Fruit fly (Drosophila melanogaster): ENCODE results near the gene ND-B14.5A.
A peak's percentile ranks its signal among the peaks of the same experiment; 100 is the strongest.

Gene ND-B14.5A

dm6 chrX:2141854-2142216, 30.5 kb upstream of the ND-B14.5A start (continued):
- TF ChIP-seq cwo (GFP tag; optimal IDR thresholded peaks at IDR 0.05) (peak; percentile 50), HHEX (GFP tag; optimal IDR thresholded peaks at IDR 0.05) (peak; percentile 57), Dll (GFP tag; IDR thresholded peaks at IDR 0.05; ENCODE audit: partially characterized antibody) (no peak), kay (GFP tag; optimal IDR thresholded peaks at IDR 0.05) (peak; percentile 16), fru (optimal IDR thresholded peaks at IDR 0.05) (no peak), CG11560 (tag; IDR thresholded peaks at IDR 0.05) (no peak), ranshi (GFP tag; IDR thresholded peaks at IDR 0.05) (peak; percentile 22; the same call in 1 of the 2 replicates), CG10462 (GFP tag; optimal IDR thresholded peaks at IDR 0.05) (no peak), CG6689 (GFP tag; IDR thresholded peaks at IDR 0.05) (peak; percentile 43), Jarid2 (GFP tag; optimal IDR thresholded peaks at IDR 0.05) (no peak), ci (GFP tag; IDR thresholded peaks at IDR 0.05) (peak; percentile 80), CG2678 (tag; optimal IDR thresholded peaks at IDR 0.05) (peak; percentile 68), CG5245 (GFP tag; optimal IDR thresholded peaks at IDR 0.05) (no peak), rib (GFP tag; IDR thresholded peaks at IDR 0.05) (no peak), exex (tag; optimal IDR thresholded peaks at IDR 0.05) (peak; percentile 4), oc (tag; optimal IDR thresholded peaks at IDR 0.05) (no peak), CG18476 (GFP tag; optimal IDR thresholded peaks at IDR 0.05) (no peak), CG17328 (GFP tag; IDR thresholded peaks at IDR 0.05) (no peak), CG12299 (tag; optimal IDR thresholded peaks at IDR 0.05) (no peak), Drgx (GFP tag; IDR thresholded peaks at IDR 0.05) (peak; percentile 51; the same call in 1 of the 2 replicates), CG2120 (GFP tag; optimal IDR thresholded peaks at IDR 0.05) (peak; percentile 57), sc (optimal IDR thresholded peaks at IDR 0.05) (no peak), sc (GFP tag; optimal IDR thresholded peaks at IDR 0.05) (peak; percentile 10), pita (GFP tag; optimal IDR thresholded peaks at IDR 0.05) (no peak), vvl (GFP tag; IDR thresholded peaks at IDR 0.05) (peak; percentile 64), CG12769 (tag; optimal IDR thresholded peaks at IDR 0.05) (peak; percentile 56), NFAT (GFP tag; IDR thresholded peaks at IDR 0.05) (peak; percentile 37; the same call in 1 of the 2 replicates), inv (GFP tag; IDR thresholded peaks at IDR 0.05; ENCODE audit: partially characterized antibody) (no peak), Chrac-16 (GFP tag; optimal IDR thresholded peaks at IDR 0.05) (no peak), cg (GFP tag; optimal IDR thresholded peaks at IDR 0.05) (peak; percentile 62), NfI (GFP tag; optimal IDR thresholded peaks at IDR 0.05) (peak; percentile 56), hb (GFP tag; IDR thresholded peaks at IDR 0.05; ENCODE audit: partially characterized antibody) (no peak), hkb (optimal IDR thresholded peaks at IDR 0.05) (no peak), hkb (GFP tag; IDR thresholded peaks at IDR 0.05) (peak; percentile 48), sim (GFP tag; IDR thresholded peaks at IDR 0.05) (no peak), Lim3 (GFP tag; IDR thresholded peaks at IDR 0.05) (no peak), zf30C (GFP tag; optimal IDR thresholded peaks at IDR 0.05) (no peak), CG3281 (GFP tag; optimal IDR thresholded peaks at IDR 0.05) (peak; percentile 35), PHDP (tag; optimal IDR thresholded peaks at IDR 0.05) (peak; percentile 54), Eip74EF (GFP tag; optimal IDR thresholded peaks at IDR 0.05) (peak in 1 of 2 experiments; percentile 9), so (GFP tag; IDR thresholded peaks at IDR 0.05) (no peak), NK7.1 (GFP tag; optimal IDR thresholded peaks at IDR 0.05) (no peak), ash1 (GFP tag; optimal IDR thresholded peaks at IDR 0.05) (peak; percentile 53), bab2 (GFP tag; optimal IDR thresholded peaks at IDR 0.05) (peak; percentile 29), tap (tag; optimal IDR thresholded peaks at IDR 0.05) (peak; percentile 33), Hmr (GFP tag; optimal IDR thresholded peaks at IDR 0.05) (peak; percentile 65), lov (optimal IDR thresholded peaks at IDR 0.05) (no peak), lov (GFP tag; IDR thresholded peaks at IDR 0.05) (no peak), luna (GFP tag; optimal IDR thresholded peaks at IDR 0.05) (no peak), Abd-B (GFP tag; optimal IDR thresholded peaks at IDR 0.05) (no peak), CG12071 (GFP tag; optimal IDR thresholded peaks at IDR 0.05) (peak; percentile 61), fu2 (GFP tag; optimal IDR thresholded peaks at IDR 0.05) (no peak)
